Fruit fly (Drosophila melanogaster) whole organism, embryonic: ENCODE measurements around the gene CG34107.

Experiments used
- Abd-B ChIP-seq: fragments of 200-800 bp; sonication (Bioruptor generic); optimal IDR thresholded peaks from 2 replicates; lab custom pipeline; 2018; ENCODE audit warnings: missing biosample characterization, mild to moderate bottlenecking, missing genetic modification characterization, moderate library complexity
- Aef1 ChIP-seq: fragments of 200-800 bp; sonication (Bioruptor generic); IDR thresholded peaks from 3 replicates; pipeline ENCODE4 v1.3.6; 2022; ENCODE audit warnings: missing biosample characterization, missing genetic modification characterization
- CG10147 ChIP-seq: fragments of 200-800 bp; sonication (Bioruptor generic); optimal IDR thresholded peaks from 2 replicates; lab custom pipeline; 2019; ENCODE audit warnings: missing biosample characterization, mild to moderate bottlenecking, missing genetic modification characterization, moderate library complexity
- CG10274 ChIP-seq: fragments of 200-800 bp; sonication (Bioruptor generic); optimal IDR thresholded peaks from 3 replicates; lab custom pipeline; 2017; ENCODE audit warnings: missing biosample characterization, mild to moderate bottlenecking, missing genetic modification characterization
- CG12236 ChIP-seq: fragments of 200-800 bp; sonication (Bioruptor generic); optimal IDR thresholded peaks from 2 replicates; lab custom pipeline; 2016; ENCODE audit warnings: missing biosample characterization, missing genetic modification characterization
- CG13123 ChIP-seq: fragments of 200-800 bp; sonication (Bioruptor generic); optimal IDR thresholded peaks from 2 replicates; lab custom pipeline; 2016; ENCODE audit warnings: missing biosample characterization, missing genetic modification characterization
- CG15011 ChIP-seq: fragments of 200-800 bp; sonication (Bioruptor generic); optimal IDR thresholded peaks from 3 replicates; lab custom pipeline; 2018; ENCODE audit warnings: missing biosample characterization, mild to moderate bottlenecking, missing genetic modification characterization
- CG15696 ChIP-seq: fragments of 200-800 bp; sonication (Bioruptor generic); optimal IDR thresholded peaks from 2 replicates; lab custom pipeline; 2019; ENCODE audit warnings: missing biosample characterization, mild to moderate bottlenecking, missing genetic modification characterization, moderate library complexity
- CG1603 ChIP-seq: fragments of 200-800 bp; sonication (Bioruptor generic); optimal IDR thresholded peaks from 2 replicates; lab custom pipeline; 2019; ENCODE audit warnings: missing biosample characterization, mild to moderate bottlenecking, missing genetic modification characterization, moderate library complexity
- CG18599 ChIP-seq: fragments of 200-800 bp; sonication (Bioruptor generic); optimal IDR thresholded peaks from 3 replicates; lab custom pipeline; 2017; ENCODE audit warnings: missing biosample characterization, missing genetic modification characterization, mild to moderate bottlenecking, moderate library complexity, missing genetic modification reagents
- CG2889 ChIP-seq: fragments of 200-800 bp; sonication (Bioruptor generic); IDR thresholded peaks from 3 replicates; pipeline ENCODE4 v1.3.6; 2022; ENCODE audit warnings: missing biosample characterization, missing genetic modification characterization
- CG30403 ChIP-seq: fragments of 200-800 bp; sonication (Bioruptor generic); optimal IDR thresholded peaks from 3 replicates; lab custom pipeline; 2016; ENCODE audit warnings: missing biosample characterization, missing genetic modification characterization
- CG32532 ChIP-seq: fragments of 200-800 bp; sonication (Bioruptor generic); IDR thresholded peaks from 2 replicates; pipeline ENCODE4 v1.3.6; 2022; ENCODE audit warnings: missing biosample characterization, missing genetic modification characterization
- CG32767 ChIP-seq: fragments of 200-800 bp; sonication (Bioruptor generic); IDR thresholded peaks from 2 replicates; pipeline ENCODE4 v1.3.6; 2022; ENCODE audit warnings: missing biosample characterization, missing genetic modification characterization
- CG3838 ChIP-seq: fragments of 200-800 bp; sonication (Bioruptor generic); optimal IDR thresholded peaks from 3 replicates; lab custom pipeline; 2016; ENCODE audit warnings: missing biosample characterization, missing genetic modification characterization
- CG3995 ChIP-seq: fragments of 200-800 bp; sonication (Bioruptor generic); optimal IDR thresholded peaks from 3 replicates; lab custom pipeline; 2016; ENCODE audit warnings: missing biosample characterization, missing genetic modification characterization
- CG4360 ChIP-seq: fragments of 200-800 bp; sonication (Bioruptor generic); IDR thresholded peaks from 2 replicates; pipeline ENCODE4 v1.3.6; 2022; ENCODE audit warnings: missing biosample characterization, missing genetic modification characterization
- CG7839 ChIP-seq: fragments of 200-800 bp; sonication (Bioruptor generic); optimal IDR thresholded peaks from 3 replicates; lab custom pipeline; 2018; ENCODE audit warnings: missing biosample characterization, mild to moderate bottlenecking, missing genetic modification characterization, moderate library complexity
- CG8944 ChIP-seq: fragments of 200-800 bp; sonication (Bioruptor generic); optimal IDR thresholded peaks from 3 replicates; lab custom pipeline; 2016; ENCODE audit warnings: missing biosample characterization, missing genetic modification characterization
- Chrac-16 ChIP-seq: fragments of 200-800 bp; sonication (Bioruptor generic); optimal IDR thresholded peaks from 3 replicates; lab custom pipeline; 2016; ENCODE audit warnings: missing biosample characterization, missing genetic modification characterization
- Doc3 ChIP-seq: fragments of 200-800 bp; sonication (Bioruptor generic); IDR thresholded peaks from 3 replicates; pipeline ENCODE4 v1.3.6; 2022; ENCODE audit warnings: missing biosample characterization, missing genetic modification characterization; ENCODE audit not compliant: partially characterized antibody
- Drgx ChIP-seq: fragments of 200-800 bp; sonication (Bioruptor generic); IDR thresholded peaks from 2 replicates; pipeline ENCODE4 v1.3.6; 2022; ENCODE audit warnings: missing biosample characterization, missing genetic modification characterization
- Fer3 ChIP-seq: fragments of 200-800 bp; sonication (Bioruptor generic); optimal IDR thresholded peaks from 2 replicates; lab custom pipeline; 2018; ENCODE audit warnings: missing biosample characterization, mild to moderate bottlenecking, missing genetic modification characterization, moderate library complexity
- GATAe ChIP-seq: fragments of 200-800 bp; sonication (Bioruptor generic); conservative IDR thresholded peaks from 2 replicates; pipeline ENCODE4 v1.3.6; 2022; ENCODE audit warnings: missing biosample characterization, missing genetic modification characterization
- Hand ChIP-seq: fragments of 200-800 bp; sonication (Bioruptor generic); optimal IDR thresholded peaks from 2 replicates; lab custom pipeline; 2017; ENCODE audit warnings: mild to moderate bottlenecking, missing biosample characterization, missing genetic modification reagents, missing genetic modification characterization
- HmgD ChIP-seq: fragments of 200-800 bp; sonication (Bioruptor generic); optimal IDR thresholded peaks from 3 replicates; lab custom pipeline; 2016; ENCODE audit warnings: missing biosample characterization, missing genetic modification characterization
- Hmx ChIP-seq: fragments of 200-800 bp; sonication (Bioruptor generic); optimal IDR thresholded peaks from 2 replicates; lab custom pipeline; 2016; ENCODE audit warnings: missing biosample characterization, missing genetic modification characterization
- Hr78 ChIP-seq, 2 experiments: fragments of 200-800 bp in 1 of 2; fragments of >200 bp in 1 of 2; sonication (Bioruptor generic) in 1 of 2; optimal IDR thresholded peaks; 2 replicates each; lab custom pipeline; 2017 to 2019; ENCODE audit warnings: missing biosample characterization in 2 of 2, missing genetic modification characterization in 2 of 2, mild to moderate bottlenecking in 1 of 2, moderate library complexity in 1 of 2
- Hsf ChIP-seq: fragments of 200-800 bp; sonication (Bioruptor generic); optimal IDR thresholded peaks from 3 replicates; lab custom pipeline; 2016; ENCODE audit warnings: missing biosample characterization, missing genetic modification characterization
- NC2α ChIP-seq: fragments of 200-800 bp; sonication (Bioruptor generic); optimal IDR thresholded peaks from 2 replicates; lab custom pipeline; 2016; ENCODE audit warnings: missing biosample characterization, missing genetic modification characterization
- NK7.1 ChIP-seq: fragments of 200-800 bp; sonication (Bioruptor generic); optimal IDR thresholded peaks from 3 replicates; lab custom pipeline; 2016; ENCODE audit warnings: missing biosample characterization, missing genetic modification characterization
- Neu2 ChIP-seq: fragments of 200-800 bp; sonication (Bioruptor generic); optimal IDR thresholded peaks from 3 replicates; lab custom pipeline; 2016; ENCODE audit warnings: missing biosample characterization, missing genetic modification characterization, borderline replicate concordance
- Poxn ChIP-seq: fragments of 200-800 bp; sonication (Bioruptor generic); IDR thresholded peaks from 2 replicates; pipeline ENCODE4 v1.3.6; 2022; ENCODE audit warnings: missing biosample characterization, missing genetic modification characterization
- Ptx1 ChIP-seq: fragments of 200-800 bp; sonication (Bioruptor generic); IDR thresholded peaks from 2 replicates; pipeline ENCODE4 v1.3.6; 2022; ENCODE audit warnings: missing biosample characterization, missing genetic modification characterization
- Xrp1 ChIP-seq: fragments of 200-800 bp; sonication (Bioruptor generic); IDR thresholded peaks from 2 replicates; pipeline ENCODE4 v1.3.6; 2022; ENCODE audit warnings: missing biosample characterization, missing genetic modification characterization
- abd-A ChIP-seq: fragments of 200-800 bp; sonication (Bioruptor generic); optimal IDR thresholded peaks from 3 replicates; lab custom pipeline; 2019; ENCODE audit warnings: missing biosample characterization, mild to moderate bottlenecking, missing genetic modification characterization, moderate library complexity
- al ChIP-seq: fragments of 200-800 bp; sonication (Bioruptor generic); IDR thresholded peaks from 2 replicates; pipeline ENCODE4 v1.3.6; 2022; ENCODE audit warnings: missing biosample characterization, missing genetic modification characterization
- ase ChIP-seq: fragments of 200-800 bp; sonication (Bioruptor generic); IDR thresholded peaks from 3 replicates; pipeline ENCODE4 v1.3.6; 2022; ENCODE audit warnings: missing biosample characterization, missing genetic modification characterization
- bcd ChIP-seq: fragments of 200-800 bp; sonication (Bioruptor generic); optimal IDR thresholded peaks from 2 replicates; lab custom pipeline; 2017; ENCODE audit warnings: missing biosample characterization, mild to moderate bottlenecking, missing genetic modification characterization
- da ChIP-seq: fragments of 200-800 bp; sonication (Bioruptor generic); optimal IDR thresholded peaks from 2 replicates; lab custom pipeline; 2016; ENCODE audit warnings: missing biosample characterization, missing genetic modification characterization
- disco-r ChIP-seq: fragments of 200-800 bp; sonication (Bioruptor generic); optimal IDR thresholded peaks from 2 replicates; lab custom pipeline; 2016; ENCODE audit warnings: missing biosample characterization, missing genetic modification characterization
- dm ChIP-seq: fragments of 200-800 bp; sonication (Bioruptor generic); optimal IDR thresholded peaks from 3 replicates; lab custom pipeline; 2016; ENCODE audit warnings: missing biosample characterization, missing genetic modification characterization
- fd3F ChIP-seq: fragments of 200-800 bp; sonication (Bioruptor generic); optimal IDR thresholded peaks from 2 replicates; lab custom pipeline; 2018; ENCODE audit warnings: missing biosample characterization, mild to moderate bottlenecking, missing genetic modification characterization, moderate library complexity
- fd64A ChIP-seq: fragments of 200-800 bp; sonication (Bioruptor generic); optimal IDR thresholded peaks from 3 replicates; lab custom pipeline; 2018; ENCODE audit warnings: missing biosample characterization, mild to moderate bottlenecking, missing genetic modification characterization
- gem ChIP-seq: fragments of 200-800 bp; sonication (Bioruptor generic); optimal IDR thresholded peaks from 2 replicates; lab custom pipeline; 2019; ENCODE audit warnings: missing biosample characterization, mild to moderate bottlenecking, missing genetic modification characterization, moderate library complexity
- kay ChIP-seq: fragments of 200-800 bp; sonication (Bioruptor generic); optimal IDR thresholded peaks from 2 replicates; lab custom pipeline; 2016; ENCODE audit warnings: missing biosample characterization, missing genetic modification characterization
- pho ChIP-seq: fragments of 200-800 bp; sonication (Bioruptor generic); optimal IDR thresholded peaks from 2 replicates; lab custom pipeline; 2016; ENCODE audit warnings: missing biosample characterization, missing genetic modification characterization
- sens ChIP-seq: fragments of 200-800 bp; sonication (Bioruptor generic); peaks from one replicate; lab custom pipeline; 2016; ENCODE audit warnings: missing biosample characterization, missing genetic modification characterization
- vfl ChIP-seq: fragments of 200-800 bp; sonication (Bioruptor generic); optimal IDR thresholded peaks from 2 replicates; lab custom pipeline; 2016; ENCODE audit warnings: missing biosample characterization, missing genetic modification characterization

The CG34107 gene

DNA sequence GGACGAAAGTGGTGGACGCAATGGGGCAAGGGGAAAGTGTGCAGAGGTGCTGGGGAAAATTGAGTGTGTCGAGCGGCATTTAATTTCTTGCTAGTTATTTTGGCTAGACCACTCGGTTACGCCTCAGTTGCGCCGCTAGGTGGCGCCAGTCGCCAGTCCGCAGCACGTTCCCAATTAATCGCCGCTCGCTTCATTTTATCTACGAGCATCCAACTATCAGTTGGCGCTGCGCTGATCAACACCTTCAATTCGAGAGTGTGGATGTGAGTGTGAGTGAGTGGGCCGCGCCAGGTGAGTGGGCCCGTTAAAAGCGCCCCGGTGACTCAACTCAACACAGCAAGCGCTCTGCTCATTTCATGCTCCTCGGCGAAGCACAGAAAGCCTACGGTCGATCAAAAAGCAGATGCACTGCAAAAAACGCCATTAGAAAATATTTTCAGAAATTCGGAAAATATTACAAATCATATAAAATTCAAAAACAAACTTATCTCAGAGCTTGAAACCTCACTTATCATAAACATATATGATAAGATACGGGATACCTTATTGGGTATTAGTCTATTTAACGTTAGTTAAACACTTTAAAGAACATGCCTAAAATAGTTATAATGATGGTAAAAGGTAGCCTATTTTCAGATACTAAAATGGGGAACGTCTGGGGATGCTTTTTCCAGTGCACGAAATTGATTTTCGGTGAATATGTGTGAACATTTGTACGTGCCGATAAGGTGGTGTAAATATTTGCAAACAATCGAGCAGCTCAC is 43.6 kb downstream of the CG34107 start (continued):
- 0 out of 2 replicates have a peak, but pooled peaks have one; percentile 13 for TF ChIP-seq Poxn
- no peak for TF ChIP-seq Neu2 (GFP tag; lab: Kevin White, UChicago)
- peak; percentile 51; the same call in 1 of the 3 replicates for TF ChIP-seq CG2889 (GFP tag; lab: Robert Waterston, UW)
- TF ChIP-seq CG18599 (GFP tag; lab: Kevin White, UChicago): peak; percentile 88
- peak; percentile 18 for TF ChIP-seq NC2α (GFP tag; lab: Kevin White, UChicago)
- TF ChIP-seq al (GFP tag; lab: Robert Waterston, UW): peak; percentile 69
- TF ChIP-seq CG12236 (GFP tag; lab: Kevin White, UChicago): peak; percentile 24
- TF ChIP-seq sens: peak; percentile 96
- peak; percentile 78 for TF ChIP-seq Abd-B (GFP tag; lab: Kevin White, UChicago)
- TF ChIP-seq Chrac-16: peak; percentile 68
- peak; percentile 74 for TF ChIP-seq Aef1 (GFP tag; lab: Robert Waterston, UW)
- TF ChIP-seq CG32767 (GFP tag; lab: Robert Waterston, UW): peak; percentile 68; the same call in 1 of the 2 replicates
- TF ChIP-seq kay (GFP tag; lab: Kevin White, UChicago): peak; percentile 82
- TF ChIP-seq Fer3: peak; percentile 85
- peak; percentile 81 for TF ChIP-seq fd3F (GFP tag; lab: Kevin White, UChicago)
- peak; percentile 61; the same call in 2 of the 3 replicates for TF ChIP-seq ase (GFP tag; lab: Robert Waterston, UW)
- peak; percentile 55 for TF ChIP-seq CG3995 (GFP tag; lab: Kevin White, UChicago)
- peak; percentile 85 for TF ChIP-seq Ptx1 (GFP tag; lab: Robert Waterston, UW)
- 0 out of 2 replicates have a peak, but pooled peaks have one; percentile 12 for TF ChIP-seq GATAe
- peak; percentile 33; the same call in 1 of the 2 replicates for TF ChIP-seq CG4360 (GFP tag; lab: Robert Waterston, UW)
- peak; percentile 77 for TF ChIP-seq CG32532 (GFP tag; lab: Robert Waterston, UW)
- TF ChIP-seq Doc3 (GFP tag; lab: Robert Waterston, UW): no peak
- TF ChIP-seq disco-r (GFP tag; lab: Kevin White, UChicago): peak; percentile 60
- TF ChIP-seq fd64A: no peak
- TF ChIP-seq pho (GFP tag; lab: Kevin White, UChicago): peak; percentile 83
- TF ChIP-seq da (GFP tag; lab: Kevin White, UChicago): peak; percentile 6
- peak; percentile 65 for TF ChIP-seq CG8944
- peak; percentile 82 for TF ChIP-seq Hand (GFP tag; lab: Kevin White, UChicago)
- TF ChIP-seq CG13123: peak; percentile 59
- peak; percentile 31 for TF ChIP-seq abd-A
- TF ChIP-seq CG15696 (tag; lab: Kevin White, UChicago): peak; percentile 39
- TF ChIP-seq HmgD: peak; percentile 35
- TF ChIP-seq Hr78 (GFP tag; optimal IDR thresholded peaks at IDR 0.05; lab: Kevin White, UChicago): peak in 1 of 2 experiments; percentile 29
- peak; percentile 54 for TF ChIP-seq CG10274 (GFP tag; lab: Kevin White, UChicago)
- peak; percentile 65; the same call in 1 of the 2 replicates for TF ChIP-seq Xrp1
- peak; percentile 62 for TF ChIP-seq CG1603 (tag; lab: Kevin White, UChicago)
- TF ChIP-seq CG10147 (GFP tag; lab: Kevin White, UChicago): peak; percentile 81
- TF ChIP-seq NK7.1 (GFP tag; lab: Kevin White, UChicago): peak; percentile 63
- TF ChIP-seq Drgx (GFP tag; lab: Robert Waterston, UW): peak; percentile 82
- peak; percentile 80 for TF ChIP-seq CG15011
- TF ChIP-seq gem: peak; percentile 93
- peak; percentile 20 for TF ChIP-seq dm
- TF ChIP-seq Hsf (GFP tag; lab: Kevin White, UChicago): peak; percentile 84
- TF ChIP-seq CG3838 (GFP tag; lab: Kevin White, UChicago): peak; percentile 51
- peak; percentile 90 for TF ChIP-seq CG7839 (tag; lab: Kevin White, UChicago)
- peak; percentile 47 for TF ChIP-seq vfl
- TF ChIP-seq CG30403 (GFP tag; lab: Kevin White, UChicago): peak; percentile 92
- peak; percentile 62 for TF ChIP-seq Hmx (GFP tag; lab: Kevin White, UChicago)
- TF ChIP-seq bcd (GFP tag; lab: Kevin White, UChicago): peak; percentile 86
